Fruit fly (Drosophila melanogaster) whole organism, wandering third instar larva: Measurements from ENCODE around the gene CG43077.
A peak's percentile ranks its signal among the peaks of the same experiment; 100 is the strongest.

Experiments used
- Abd-B ChIP-seq: fragments of >200 bp; optimal IDR thresholded peaks from 2 replicates; lab custom pipeline; 2017; ENCODE audit warnings: missing biosample characterization, missing genetic modification characterization
- CG9705 ChIP-seq: fragments of 200-800 bp; sonication (Bioruptor generic); optimal IDR thresholded peaks from 2 replicates; lab custom pipeline; 2018; ENCODE audit warnings: missing biosample characterization, mild to moderate bottlenecking, missing genetic modification characterization
- CrebA ChIP-seq: fragments of 200-800 bp; sonication (Bioruptor generic); optimal IDR thresholded peaks from 2 replicates; lab custom pipeline; 2016; ENCODE audit warnings: missing biosample characterization, mild to moderate bottlenecking, missing genetic modification characterization, borderline replicate concordance
- Dfd ChIP-seq: fragments of >200 bp; optimal IDR thresholded peaks from 2 replicates; lab custom pipeline; 2017; ENCODE audit warnings: missing biosample characterization, missing genetic modification characterization
- Dif ChIP-seq: fragments of 200-275, 200-300 bp; sonication (Bioruptor generic); optimal IDR thresholded peaks from 2 replicates; lab custom pipeline; 2018; ENCODE audit warnings: missing biosample characterization, missing genetic modification characterization; ENCODE audit not compliant: partially characterized antibody
- HLH106 ChIP-seq: fragments of 200-800 bp; optimal IDR thresholded peaks from 3 replicates; lab custom pipeline; 2019; ENCODE audit warnings: missing biosample characterization, mild to moderate bottlenecking, missing genetic modification characterization, moderate library complexity
- Hnf4 ChIP-seq: fragments of 200-800 bp; sonication (Bioruptor generic); optimal IDR thresholded peaks from 2 replicates; lab custom pipeline; 2016; ENCODE audit warnings: missing biosample characterization, mild to moderate bottlenecking, missing genetic modification characterization
- Hr83 ChIP-seq: fragments of 200-300 bp; sonication (Bioruptor generic); optimal IDR thresholded peaks from 2 replicates; lab custom pipeline; 2016; ENCODE audit warnings: missing biosample characterization, mild to moderate bottlenecking, missing genetic modification characterization, moderate library complexity; ENCODE audit not compliant: poor library complexity, severe bottlenecking
- Jra ChIP-seq: sonication (Bioruptor generic); optimal IDR thresholded peaks from 2 replicates; lab custom pipeline; 2016; ENCODE audit warnings: missing biosample characterization, missing genetic modification characterization
- Mio ChIP-seq: sonication (Bioruptor generic); optimal IDR thresholded peaks from 2 replicates; lab custom pipeline; 2016; ENCODE audit warnings: missing biosample characterization, missing genetic modification characterization
- Myc ChIP-seq: fragments of >200 bp; optimal IDR thresholded peaks from 2 replicates; lab custom pipeline; 2017
- N ChIP-seq: fragments of >200 bp; optimal IDR thresholded peaks from 2 replicates; lab custom pipeline; 2018; ENCODE audit warnings: missing biosample characterization, missing external identifiers, missing genetic modification characterization
- OdsH ChIP-seq: fragments of 200-800 bp; sonication (Bioruptor generic); optimal IDR thresholded peaks from 2 replicates; lab custom pipeline; 2016; ENCODE audit warnings: missing biosample characterization, mild to moderate bottlenecking, missing genetic modification characterization
- Rel ChIP-seq, 2 experiments: fragments of 200-800 bp; sonication (Bioruptor generic) in 1 of 2; optimal IDR thresholded peaks; 2 replicates in 1 of 2; 3 replicates in 1 of 2; lab custom pipeline; 2016 to 2019; ENCODE audit warnings: mild to moderate bottlenecking in 2 of 2, missing biosample characterization in 2 of 2, missing genetic modification characterization in 2 of 2, moderate library complexity in 1 of 2
- Sp1 ChIP-seq: fragments of 200-800 bp; sonication (Bioruptor generic); optimal IDR thresholded peaks from 3 replicates; lab custom pipeline; 2019; ENCODE audit warnings: missing biosample characterization, mild to moderate bottlenecking, missing genetic modification characterization, moderate library complexity
- Vsx2 ChIP-seq: fragments of 200-300, 225-300 bp; sonication (Bioruptor generic); optimal IDR thresholded peaks from 2 replicates; lab custom pipeline; 2018; ENCODE audit warnings: missing biosample characterization, missing genetic modification characterization; ENCODE audit not compliant: partially characterized antibody
- brk ChIP-seq: fragments of 200-800 bp; sonication (Bioruptor generic); optimal IDR thresholded peaks from 2 replicates; lab custom pipeline; 2016; ENCODE audit warnings: missing biosample characterization, mild to moderate bottlenecking, missing genetic modification characterization
- dl ChIP-seq, 2 experiments: fragments of 175-275, 200-275 bp in 1 of 2; fragments of 200-275 bp in 1 of 2; sonication (Bioruptor generic); optimal IDR thresholded peaks; lab custom pipeline; 2018; ENCODE audit warnings: mild to moderate bottlenecking in 2 of 2, missing biosample characterization in 2 of 2, missing genetic modification characterization in 2 of 2, moderate library complexity in 2 of 2; ENCODE audit not compliant: partially characterized antibody in 2 of 2, insufficient read depth in 1 of 2
- dmrt93B ChIP-seq: fragments of 200-800 bp; sonication (Bioruptor generic); optimal IDR thresholded peaks from 2 replicates; lab custom pipeline; 2018; ENCODE audit warnings: missing biosample characterization, mild to moderate bottlenecking, missing genetic modification characterization
- dsf ChIP-seq: sonication (Bioruptor generic); optimal IDR thresholded peaks from 2 replicates; lab custom pipeline; 2016; ENCODE audit warnings: missing biosample characterization, missing genetic modification characterization, borderline replicate concordance
- ey ChIP-seq: fragments of 200-800 bp; sonication (Bioruptor generic); optimal IDR thresholded peaks from 2 replicates; lab custom pipeline; 2016; ENCODE audit warnings: missing biosample characterization, missing genetic modification characterization
- foxo ChIP-seq, 2 experiments: fragments of 200-800 bp; sonication (Bioruptor generic); optimal IDR thresholded peaks; 2 replicates in 1 of 2; 3 replicates in 1 of 2; lab custom pipeline; 2016 to 2017; ENCODE audit warnings: missing biosample characterization in 2 of 2, missing genetic modification characterization in 2 of 2
- fru ChIP-seq: fragments of 200-800 bp; sonication (Bioruptor generic); optimal IDR thresholded peaks from 3 replicates; lab custom pipeline; 2016; ENCODE audit warnings: missing biosample characterization, mild to moderate bottlenecking, missing genetic modification characterization
- h ChIP-seq: fragments of 200-800 bp; sonication (Bioruptor generic); optimal IDR thresholded peaks from 3 replicates; lab custom pipeline; 2016; ENCODE audit warnings: missing biosample characterization, mild to moderate bottlenecking, missing genetic modification characterization
- jim ChIP-seq: fragments of 175-275, 200-325 bp; sonication (Bioruptor generic); optimal IDR thresholded peaks from 2 replicates; lab custom pipeline; 2016; ENCODE audit warnings: missing biosample characterization, mild to moderate bottlenecking, missing genetic modification characterization
- lola ChIP-seq: fragments of >200 bp; optimal IDR thresholded peaks from 2 replicates; lab custom pipeline; 2017; ENCODE audit warnings: missing biosample characterization, missing genetic modification characterization
- pan ChIP-seq: fragments of >200 bp; optimal IDR thresholded peaks from 2 replicates; lab custom pipeline; 2017
- psq ChIP-seq: fragments of 200-800 bp; sonication (Bioruptor generic); optimal IDR thresholded peaks from 3 replicates; lab custom pipeline; 2017; ENCODE audit warnings: missing biosample characterization, mild to moderate bottlenecking, missing genetic modification characterization, moderate library complexity
- sage ChIP-seq: fragments of 200-800 bp; sonication (Bioruptor generic); optimal IDR thresholded peaks from 2 replicates; lab custom pipeline; 2016; ENCODE audit warnings: missing biosample characterization, mild to moderate bottlenecking, missing genetic modification characterization
- sv ChIP-seq: fragments of 200-800 bp; sonication (Bioruptor generic); optimal IDR thresholded peaks from 3 replicates; lab custom pipeline; 2016; ENCODE audit warnings: missing biosample characterization, missing genetic modification characterization
- tai ChIP-seq: sonication (Bioruptor generic); optimal IDR thresholded peaks from 2 replicates; lab custom pipeline; 2016; ENCODE audit warnings: missing biosample characterization, missing genetic modification characterization
- usp ChIP-seq: fragments of >200 bp; optimal IDR thresholded peaks from 2 replicates; lab custom pipeline; 2017; ENCODE audit warnings: missing biosample characterization, missing genetic modification characterization
- woc ChIP-seq: sonication (Bioruptor generic); optimal IDR thresholded peaks from 2 replicates; lab custom pipeline; 2016; ENCODE audit warnings: missing biosample characterization, mild to moderate bottlenecking, missing genetic modification characterization

The CG43077 gene

dm6 chrX:17110556-17111177 lies 42.3 kb upstream of the CG43077 start:
- TF ChIP-seq Sp1 (GFP tag; lab: Kevin White, UChicago) (no peak), Dif (no peak), pan (lab: Kevin White, UChicago) (no peak), sv (no peak), Abd-B (GFP tag; lab: Kevin White, UChicago) (no peak), dmrt93B (GFP tag; lab: Kevin White, UChicago) (no peak), dl (GFP tag; optimal IDR thresholded peaks at IDR 0.05; lab: Kevin White, UChicago; ENCODE audit: insufficient read depth in 1 of 2, partially characterized antibody in 2 of 2) (no peak), Hr83 (GFP tag; lab: Kevin White, UChicago) (no peak), foxo (GFP tag; optimal IDR thresholded peaks at IDR 0.05; lab: Kevin White, UChicago) (no peak), Jra (GFP tag; lab: Kevin White, UChicago) (no peak), Vsx2 (GFP tag; lab: Kevin White, UChicago) (no peak), sage (GFP tag; lab: Kevin White, UChicago) (no peak), ey (GFP tag; lab: Kevin White, UChicago) (no peak), HLH106 (tag; lab: Kevin White, UChicago) (no peak), woc (GFP tag; lab: Kevin White, UChicago) (no peak), usp (GFP tag; lab: Kevin White, UChicago) (no peak), brk (GFP tag; lab: Kevin White, UChicago) (no peak), CrebA (GFP tag; lab: Kevin White, UChicago) (no peak), N (no peak)
- TF ChIP-seq, all 38 proteins: peak for 0

- TF ChIP-seq Rel (GFP tag; optimal IDR thresholded peaks at IDR 0.05; lab: Kevin White, UChicago) (peak; percentile 20), Rel (tag; optimal IDR thresholded peaks at IDR 0.05; lab: Kevin White, UChicago) (no peak), CrebA (GFP tag; lab: Kevin White, UChicago) (peak; percentile 46), dsf (GFP tag; lab: Kevin White, UChicago) (no peak), Sp1 (GFP tag; lab: Kevin White, UChicago) (peak; percentile 64), jim (GFP tag; lab: Kevin White, UChicago) (peak; percentile 36)
Observed at dm6 chrX:17109673-17110072, 41.4 kb upstream of the CG43077 start.

- TF ChIP-seq CrebA (GFP tag; lab: Kevin White, UChicago) (no peak), Dif (no peak), Myc (no peak), psq (GFP tag; lab: Kevin White, UChicago) (no peak), Mio (GFP tag; lab: Kevin White, UChicago) (no peak), CG9705 (GFP tag; lab: Kevin White, UChicago) (no peak), woc (GFP tag; lab: Kevin White, UChicago) (no peak), fru (no peak), Dfd (no peak), dl (GFP tag; optimal IDR thresholded peaks at IDR 0.05; lab: Kevin White, UChicago; ENCODE audit: insufficient read depth in 1 of 2, partially characterized antibody in 2 of 2) (no peak), Hnf4 (GFP tag; lab: Kevin White, UChicago) (no peak), lola (no peak), tai (no peak), dmrt93B (GFP tag; lab: Kevin White, UChicago) (no peak), Rel (GFP tag; optimal IDR thresholded peaks at IDR 0.05; lab: Kevin White, UChicago) (no peak), Rel (tag; optimal IDR thresholded peaks at IDR 0.05; lab: Kevin White, UChicago) (no peak), h (no peak), Jra (GFP tag; lab: Kevin White, UChicago) (no peak), OdsH (GFP tag; lab: Kevin White, UChicago) (no peak), Abd-B (GFP tag; lab: Kevin White, UChicago) (no peak), sage (GFP tag; lab: Kevin White, UChicago) (no peak)
- TF ChIP-seq, all 38 proteins: peak for 0
Observed at dm6 chrX:17108000-17108399, 39.7 kb upstream of the CG43077 start.
